Fruit fly (Drosophila melanogaster): ENCODE data around the gene cad.

cad gene

DNA sequence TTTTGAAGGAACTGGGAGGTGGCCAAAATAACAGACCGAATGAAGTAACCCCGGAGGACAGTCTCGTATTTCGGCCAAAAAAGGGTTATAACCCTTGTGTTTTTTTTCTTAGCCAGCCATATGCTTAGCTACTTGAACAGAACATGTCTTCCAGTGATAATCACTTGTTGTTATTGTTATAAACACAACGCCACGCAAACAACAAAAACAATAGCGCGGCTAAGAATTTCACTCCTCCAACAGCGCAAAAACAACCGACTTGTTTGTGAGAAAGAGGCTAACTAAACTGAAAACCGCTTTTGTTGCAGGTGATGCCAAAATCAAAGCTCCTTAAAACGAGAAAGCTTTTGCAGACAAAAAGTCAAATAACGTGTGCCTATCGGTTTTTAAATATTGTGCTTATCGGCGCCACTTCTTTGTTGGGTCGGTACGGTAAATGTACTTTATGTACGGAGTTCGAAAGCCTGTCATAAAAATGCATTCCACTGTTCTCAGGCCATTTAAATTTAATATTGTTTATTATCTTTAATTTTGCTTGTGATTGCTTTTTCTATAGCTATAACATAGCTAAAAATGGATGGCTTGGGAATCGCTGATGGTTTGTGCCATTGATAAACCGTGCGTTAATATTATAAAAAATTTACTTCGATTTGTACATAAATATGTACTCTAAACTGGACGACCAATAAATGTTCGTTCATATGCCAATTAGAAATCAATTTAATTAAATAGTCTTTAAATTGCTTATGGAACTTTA is 26.4 kb downstream of the cad start, which contains the start of gene vari (continued):
- no peak for TF ChIP-seq CG9797 (GFP tag; optimal IDR thresholded peaks at IDR 0.05)
- TF ChIP-seq Sry-β (GFP tag; optimal IDR thresholded peaks at IDR 0.05) = peak; percentile 80
- TF ChIP-seq ab (GFP tag; optimal IDR thresholded peaks at IDR 0.05) = no peak
- TF ChIP-seq Bgb (GFP tag; IDR thresholded peaks at IDR 0.05; ENCODE audit: partially characterized antibody) = peak; percentile 60
- no peak for TF ChIP-seq crc (GFP tag; optimal IDR thresholded peaks at IDR 0.05)
- no peak for TF ChIP-seq ind (GFP tag; optimal IDR thresholded peaks at IDR 0.05)
- no peak for TF ChIP-seq grau (tag; optimal IDR thresholded peaks at IDR 0.05)
- no peak for TF ChIP-seq Ssrp (tag; optimal IDR thresholded peaks at IDR 0.05)
- TF ChIP-seq tna (GFP tag; IDR thresholded peaks at IDR 0.05; ENCODE audit: partially characterized antibody) = 0 out of 2 replicates have a peak, but pooled peaks have one; percentile 26
- peak; percentile 45 for TF ChIP-seq Abd-B (GFP tag; optimal IDR thresholded peaks at IDR 0.05)
- TF ChIP-seq Spps (tag; optimal IDR thresholded peaks at IDR 0.05) = no peak
- TF ChIP-seq CG8290 (GFP tag; optimal IDR thresholded peaks at IDR 0.05) = no peak
- peak in 1 of 2 experiments; percentile 39 for TF ChIP-seq CG8290 (tag; optimal IDR thresholded peaks at IDR 0.05)
- no peak for TF ChIP-seq CG1832 (GFP tag; optimal IDR thresholded peaks at IDR 0.05)
- no peak for TF ChIP-seq ranshi (GFP tag; IDR thresholded peaks at IDR 0.05)
- no peak for TF ChIP-seq hth (optimal IDR thresholded peaks at IDR 0.05)
- TF ChIP-seq Hey (tag; optimal IDR thresholded peaks at IDR 0.05) = no peak
- no peak for TF ChIP-seq schlank (tag; optimal IDR thresholded peaks at IDR 0.05)
- no peak for TF ChIP-seq tup (GFP tag; optimal IDR thresholded peaks at IDR 0.05)
- TF ChIP-seq CG13123 (GFP tag; optimal IDR thresholded peaks at IDR 0.05) = no peak
- no peak for TF ChIP-seq Sox102F (GFP tag; optimal IDR thresholded peaks at IDR 0.05)
- no peak for TF ChIP-seq tgo (GFP tag; IDR thresholded peaks at IDR 0.05)
- no peak for TF ChIP-seq hkb (optimal IDR thresholded peaks at IDR 0.05)
- TF ChIP-seq hkb (GFP tag; IDR thresholded peaks at IDR 0.05) = no peak; the same call in 1 of the 2 replicates
- TF ChIP-seq Med (GFP tag) = peak; percentile 82
- no peak for TF ChIP-seq nau (GFP tag; optimal IDR thresholded peaks at IDR 0.05)
- TF ChIP-seq CG33557 (GFP tag; optimal IDR thresholded peaks at IDR 0.05) = no peak
- TF ChIP-seq Poxn (GFP tag; IDR thresholded peaks at IDR 0.05) = no peak
- no peak for TF ChIP-seq CG6683 (GFP tag; optimal IDR thresholded peaks at IDR 0.05)
- no peak for TF ChIP-seq lmd (GFP tag; IDR thresholded peaks at IDR 0.05)
- TF ChIP-seq dati (GFP tag; IDR thresholded peaks at IDR 0.05) = no peak
- no peak for TF ChIP-seq CG4328 (GFP tag; optimal IDR thresholded peaks at IDR 0.05)
- peak; percentile 53 for TF ChIP-seq phol (tag; optimal IDR thresholded peaks at IDR 0.05)
- TF ChIP-seq CG11456 (GFP tag; IDR thresholded peaks at IDR 0.05) = no peak
- TF ChIP-seq CG31441 (GFP tag; IDR thresholded peaks at IDR 0.05) = no peak
- TF ChIP-seq Sox100B (GFP tag; optimal IDR thresholded peaks at IDR 0.05) = no peak
- TF ChIP-seq CG15269 (tag; optimal IDR thresholded peaks at IDR 0.05) = peak; percentile 18
- TF ChIP-seq Mad (GFP tag; optimal IDR thresholded peaks at IDR 0.05) = no peak
- peak; percentile 19 for TF ChIP-seq caup (GFP tag; optimal IDR thresholded peaks at IDR 0.05; ENCODE audit: severe bottlenecking)
- TF ChIP-seq Mrtf (GFP tag; IDR thresholded peaks at IDR 0.05) = 0 out of 3 replicates have a peak, but pooled peaks have one; percentile 12
- no peak for TF ChIP-seq CG10959 (GFP tag; IDR thresholded peaks at IDR 0.05)
- no peak for TF ChIP-seq Atf-2 (GFP tag; optimal IDR thresholded peaks at IDR 0.05)
- peak; percentile 28 for TF ChIP-seq lab (GFP tag; optimal IDR thresholded peaks at IDR 0.05)
- TF ChIP-seq CG8478 (optimal IDR thresholded peaks at IDR 0.05) = no peak
- TF ChIP-seq ftz-f1 (GFP tag; optimal IDR thresholded peaks at IDR 0.05) = no peak
- TF ChIP-seq CG13894 (tag; optimal IDR thresholded peaks at IDR 0.05) = peak; percentile 61
- no peak for TF ChIP-seq CG4404 (GFP tag; IDR thresholded peaks at IDR 0.05)
- peak; percentile 5 for TF ChIP-seq CG31365 (tag; optimal IDR thresholded peaks at IDR 0.05)
- TF ChIP-seq sug (tag; optimal IDR thresholded peaks at IDR 0.05) = no peak
- TF ChIP-seq lola (GFP tag; optimal IDR thresholded peaks at IDR 0.05) = peak in 1 of 3 experiments; percentile 36

Measured in whole organism, embryonic.